Fruit fly (Drosophila melanogaster): Measurements from ENCODE around the gene CG31415.

CG31415 gene

DNA sequence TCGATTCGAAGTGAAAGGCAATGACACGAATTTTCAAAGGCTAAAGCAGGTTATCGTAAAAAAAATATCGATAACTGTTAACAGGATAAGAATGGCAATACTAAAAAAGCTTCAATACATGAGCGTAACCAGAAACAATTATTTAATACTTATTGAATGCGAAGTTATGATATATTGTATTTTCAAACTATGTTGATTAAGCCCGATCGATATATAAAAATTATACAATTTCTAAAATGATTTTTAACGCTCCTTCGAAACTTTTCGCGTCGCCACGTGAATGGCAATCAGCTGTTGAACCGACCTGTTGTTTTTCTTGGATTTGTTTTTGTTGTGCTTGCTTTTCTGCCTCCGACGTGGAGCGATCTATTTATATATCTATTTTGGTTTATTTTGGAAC, 12.9 kb downstream of the CG31415 start, which contains the start of the genes Alg12 and Rpt3R (continued):
- TF ChIP-seq vnd (GFP tag; IDR thresholded peaks at IDR 0.05; ENCODE audit: partially characterized antibody): 0 out of 3 replicates have a peak, but pooled peaks have one; percentile 28
- no peak for TF ChIP-seq CG1832 (GFP tag; optimal IDR thresholded peaks at IDR 0.05)
- TF ChIP-seq croc (GFP tag; conservative IDR thresholded peaks at IDR 0.05): no peak
- no peak for TF ChIP-seq Gug (GFP tag; IDR thresholded peaks at IDR 0.05)
- peak; percentile 54 for TF ChIP-seq CG15514 (GFP tag; optimal IDR thresholded peaks at IDR 0.05)
- TF ChIP-seq CG12236 (GFP tag; optimal IDR thresholded peaks at IDR 0.05): no peak
- no peak for TF ChIP-seq her (GFP tag; optimal IDR thresholded peaks at IDR 0.05)
- TF ChIP-seq wor (GFP tag; IDR thresholded peaks at IDR 0.05): no peak
- no peak for TF ChIP-seq fd3F (GFP tag; optimal IDR thresholded peaks at IDR 0.05)
- no peak for TF ChIP-seq CG32772 (GFP tag; IDR thresholded peaks at IDR 0.05)
- no peak for TF ChIP-seq otp (GFP tag; IDR thresholded peaks at IDR 0.05)
- no peak for TF ChIP-seq ken (GFP tag; IDR thresholded peaks at IDR 0.05)
- TF ChIP-seq CG33213 (GFP tag; optimal IDR thresholded peaks at IDR 0.05): no peak
- TF ChIP-seq CG1647 (GFP tag; optimal IDR thresholded peaks at IDR 0.05): no peak
- peak; percentile 72 for TF ChIP-seq MBD-R2 (GFP tag; IDR thresholded peaks at IDR 0.05)
- no peak for TF ChIP-seq hb (GFP tag; IDR thresholded peaks at IDR 0.05; ENCODE audit: partially characterized antibody)
- no peak for TF ChIP-seq CG17829 (tag; optimal IDR thresholded peaks at IDR 0.05)
- no peak for TF ChIP-seq Adf1 (GFP tag; IDR thresholded peaks at IDR 0.05)
- no peak for TF ChIP-seq ewg (GFP tag; optimal IDR thresholded peaks at IDR 0.05)
- no peak for TF ChIP-seq jumu (GFP tag; optimal IDR thresholded peaks at IDR 0.05)
- no peak for TF ChIP-seq CG3163 (GFP tag; optimal IDR thresholded peaks at IDR 0.05)
- no peak for TF ChIP-seq Xbp1 (GFP tag; optimal IDR thresholded peaks at IDR 0.05)
- no peak for TF ChIP-seq CG17802 (tag; optimal IDR thresholded peaks at IDR 0.05)
- TF ChIP-seq H15 (GFP tag; IDR thresholded peaks at IDR 0.05): no peak
- TF ChIP-seq dpn (GFP tag; optimal IDR thresholded peaks at IDR 0.05): no peak
- TF ChIP-seq Max (GFP tag; optimal IDR thresholded peaks at IDR 0.05): no peak
- no peak for TF ChIP-seq Atf-2 (GFP tag; optimal IDR thresholded peaks at IDR 0.05)
- no peak for TF ChIP-seq sima (GFP tag; optimal IDR thresholded peaks at IDR 0.05)
- TF ChIP-seq CG11695 (GFP tag; IDR thresholded peaks at IDR 0.05): no peak
- TF ChIP-seq pum (GFP tag; optimal IDR thresholded peaks at IDR 0.05): no peak
- TF ChIP-seq CG1024 (GFP tag; IDR thresholded peaks at IDR 0.05): no peak
- TF ChIP-seq sr (GFP tag; IDR thresholded peaks at IDR 0.05): no peak
- TF ChIP-seq CG6689 (GFP tag; IDR thresholded peaks at IDR 0.05): no peak
- TF ChIP-seq CG14965 (GFP tag; optimal IDR thresholded peaks at IDR 0.05; ENCODE audit: borderline replicate concordance): no peak
- TF ChIP-seq CG10462 (GFP tag; optimal IDR thresholded peaks at IDR 0.05): no peak
- TF ChIP-seq pfk (GFP tag; optimal IDR thresholded peaks at IDR 0.05): no peak
- no peak for TF ChIP-seq pnt (GFP tag; optimal IDR thresholded peaks at IDR 0.05)
- TF ChIP-seq knrl (GFP tag; IDR thresholded peaks at IDR 0.05; ENCODE audit: partially characterized antibody): peak; percentile 32; the same call in 1 of the 3 replicates
- TF ChIP-seq CG17186 (GFP tag; optimal IDR thresholded peaks at IDR 0.05): no peak
- TF ChIP-seq fu2 (GFP tag; optimal IDR thresholded peaks at IDR 0.05): no peak
- no peak for TF ChIP-seq Med (GFP tag)
- TF ChIP-seq tup (GFP tag; optimal IDR thresholded peaks at IDR 0.05): no peak
- TF ChIP-seq lola (GFP tag; optimal IDR thresholded peaks at IDR 0.05): no peak
- TF ChIP-seq CG10543 (GFP tag; optimal IDR thresholded peaks at IDR 0.05): no peak
- TF ChIP-seq toy (GFP tag; IDR thresholded peaks at IDR 0.05): no peak
- peak; percentile 81 for TF ChIP-seq Dll (GFP tag; IDR thresholded peaks at IDR 0.05; ENCODE audit: partially characterized antibody)
- no peak for TF ChIP-seq Hand (GFP tag; optimal IDR thresholded peaks at IDR 0.05)
- no peak for TF ChIP-seq CG9932 (GFP tag; IDR thresholded peaks at IDR 0.05)
- TF ChIP-seq CG8924 (tag; optimal IDR thresholded peaks at IDR 0.05): no peak
- no peak for TF ChIP-seq sens-2 (GFP tag; IDR thresholded peaks at IDR 0.05)
- TF ChIP-seq Eip74EF (GFP tag; optimal IDR thresholded peaks at IDR 0.05): no peak
- TF ChIP-seq mam (GFP tag; optimal IDR thresholded peaks at IDR 0.05): no peak
